Fruit fly (Drosophila melanogaster): Measurements from ENCODE around the gene neo.

DNA sequence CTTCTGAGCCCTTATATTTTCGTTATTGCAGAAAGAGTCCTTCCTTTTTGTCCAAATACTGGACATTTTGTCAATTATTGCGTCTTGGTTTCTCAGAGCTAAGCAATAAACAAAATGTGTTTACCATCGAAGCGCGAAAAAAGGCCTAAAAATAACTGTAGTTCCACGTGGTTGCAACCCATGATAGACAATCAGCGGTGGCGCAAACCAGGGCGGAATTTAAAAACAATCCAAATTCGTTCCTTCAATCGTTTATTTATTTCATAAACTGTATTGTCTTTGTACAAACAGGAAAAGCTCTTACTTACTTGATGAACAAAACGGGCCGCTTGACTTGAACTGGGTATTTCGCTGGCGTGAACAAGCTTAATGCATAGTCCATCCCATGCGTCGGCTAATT is 39.9 kb downstream of the neo start, which contains the start of gene CG7824:
- TF ChIP-seq CG33017 (tag; optimal IDR thresholded peaks at IDR 0.05) (no peak), pad (GFP tag; optimal IDR thresholded peaks at IDR 0.05) (no peak), CG7101 (tag; optimal IDR thresholded peaks at IDR 0.05) (no peak), tj (GFP tag; optimal IDR thresholded peaks at IDR 0.05) (no peak), Hr96 (GFP tag; optimal IDR thresholded peaks at IDR 0.05) (no peak), cic (GFP tag; optimal IDR thresholded peaks at IDR 0.05) (no peak), toe (GFP tag; optimal IDR thresholded peaks at IDR 0.05) (no peak), CG14711 (tag; optimal IDR thresholded peaks at IDR 0.05) (no peak), cnc (optimal IDR thresholded peaks at IDR 0.05) (no peak)
